Worm (Caenorhabditis elegans) whole organism, L4 larva: ENCODE measurements around the gene srx-47.

Source experiments
- F49E8.2 ChIP-seq: sonication (generic microtip); optimal IDR thresholded peaks from 2 replicates; lab custom pipeline; 2016; ENCODE audit warnings: missing compliant biosample characterization, mild to moderate bottlenecking, missing genetic modification characterization, borderline replicate concordance
- T26A8.4 ChIP-seq: fragments of 200-800 bp; sonication (Bioruptor generic); IDR thresholded peaks from 2 replicates; pipeline ENCODE4 v1.3.6; 2022; ENCODE audit warnings: missing genetic modification characterization, missing compliant biosample characterization
- ceh-28 ChIP-seq: fragments of 150-350 bp; optimal IDR thresholded peaks from 2 replicates; lab custom pipeline; 2014; ENCODE audit warnings: missing biosample characterization, missing genetic modification reagents, missing genetic modification characterization
- hlh-11 ChIP-seq: fragments of 200-800 bp; sonication (Bioruptor generic); optimal IDR thresholded peaks from 2 replicates; lab custom pipeline; 2018; ENCODE audit warnings: mild to moderate bottlenecking, missing genetic modification characterization, missing compliant biosample characterization
- lin-1 ChIP-seq: fragments of 200-800 bp; sonication (Bioruptor generic); IDR thresholded peaks from 2 replicates; pipeline ENCODE4 v1.3.6; 2022; ENCODE audit warnings: missing genetic modification reagents, missing genetic modification characterization, missing compliant biosample characterization
- lir-3 ChIP-seq: sonication (generic microtip); optimal IDR thresholded peaks from 2 replicates; lab custom pipeline; 2016; ENCODE audit warnings: mild to moderate bottlenecking, missing genetic modification characterization, missing compliant biosample characterization
- nhr-11 ChIP-seq: fragments of 150-350 bp; optimal IDR thresholded peaks from 2 replicates; lab custom pipeline; 2014; ENCODE audit warnings: missing biosample characterization, missing genetic modification characterization
- zip-11 ChIP-seq: fragments of 200-800 bp; sonication (Bioruptor generic); IDR thresholded peaks from 2 replicates; pipeline ENCODE4 v1.3.6; 2022; ENCODE audit warnings: missing genetic modification characterization, missing compliant biosample characterization
- ztf-11 ChIP-seq: fragments of 150-350 bp; optimal IDR thresholded peaks from 2 replicates; lab custom pipeline; 2014; ENCODE audit warnings: missing biosample characterization, missing genetic modification characterization

DNA sequence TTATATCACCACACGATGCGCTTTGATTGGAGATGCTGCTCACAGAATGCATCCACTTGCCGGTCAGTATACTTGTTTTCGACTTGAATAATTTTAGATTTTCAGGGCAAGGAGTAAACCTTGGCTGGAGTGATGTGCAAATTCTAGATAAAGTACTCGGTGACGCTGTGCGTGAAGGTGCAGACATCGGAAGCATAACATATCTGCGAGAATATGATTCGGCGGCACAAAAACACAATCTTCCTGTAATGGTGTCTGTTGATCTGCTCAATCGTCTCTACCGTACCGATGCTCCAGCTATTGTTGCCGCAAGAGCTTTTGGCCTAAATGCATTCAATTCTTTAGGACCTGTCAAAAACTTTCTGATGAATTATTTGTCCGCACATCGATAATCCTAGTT is 11.3 kb upstream of the srx-47 start:
- TF ChIP-seq ceh-28 (tag; lab: Kevin White, UChicago) (no peak), T26A8.4 (GFP tag; lab: Robert Waterston, UW) (peak; percentile 86), lin-1 (no peak), hlh-11 (tag; lab: Kevin White, UChicago) (peak; percentile 6), lir-3 (tag; lab: Kevin White, UChicago) (no peak), ztf-11 (no peak), zip-11 (GFP tag; lab: Robert Waterston, UW) (no peak), F49E8.2 (tag; lab: Kevin White, UChicago) (no peak), nhr-11 (tag; lab: Kevin White, UChicago) (no peak)
